Worm (Caenorhabditis elegans): ENCODE results near the gene pgp-6.

pgp-6 gene

ce11 chrX:10881984-10882383 lies 4.8 kb upstream of the pgp-6 start, which contains the start of gene T21E8.6:
T21E8.6 (plus strand) TSS chrX:10882284.
- TF ChIP-seq K09A11.1 (tag; optimal IDR thresholded peaks at IDR 0.05; ENCODE audit: insufficient read depth) (no peak), ztf-16 (tag; optimal IDR thresholded peaks at IDR 0.05) (no peak), ceh-31 (tag; optimal IDR thresholded peaks at IDR 0.05) (no peak), T23F11.4 (GFP tag; optimal IDR thresholded peaks at IDR 0.05) (no peak), pros-1 (tag; optimal IDR thresholded peaks at IDR 0.05) (no peak), hlh-8 (tag; optimal IDR thresholded peaks at IDR 0.05) (no peak), sox-4 (tag; optimal IDR thresholded peaks at IDR 0.05) (no peak), ceh-30 (tag; optimal IDR thresholded peaks at IDR 0.05) (no peak), ceh-18 (tag; optimal IDR thresholded peaks at IDR 0.05) (no peak), ceh-14 (tag; optimal IDR thresholded peaks at IDR 0.05) (no peak), tbx-2 (tag; optimal IDR thresholded peaks at IDR 0.05) (no peak), ama-1 (optimal IDR thresholded peaks at IDR 0.05) (no peak), fkh-10 (GFP tag; optimal IDR thresholded peaks at IDR 0.05) (no peak), ceh-9 (tag; optimal IDR thresholded peaks at IDR 0.05) (no peak), tbx-7 (tag; optimal IDR thresholded peaks at IDR 0.05) (no peak)

ce11 chrX:10880509-10880908 lies 3.3 kb upstream of the pgp-6 start, which contains the start of gene T21E8.4:
T21E8.4 (plus strand) TSS chrX:10880809.
- TF ChIP-seq K09A11.1 (tag; optimal IDR thresholded peaks at IDR 0.05; ENCODE audit: insufficient read depth) (no peak), zip-5 (tag; optimal IDR thresholded peaks at IDR 0.05) (no peak), ceh-19 (GFP tag; optimal IDR thresholded peaks at IDR 0.05) (no peak), unc-86 (tag; optimal IDR thresholded peaks at IDR 0.05) (no peak), K02D7.2 (tag; optimal IDR thresholded peaks at IDR 0.05) (no peak)

- TF ChIP-seq ceh-48 (tag; optimal IDR thresholded peaks at IDR 0.05): no peak
- no peak for TF ChIP-seq K09A11.1 (tag; optimal IDR thresholded peaks at IDR 0.05; ENCODE audit: insufficient read depth)
Observed at ce11 chrX:10870137-10870536, 7.1 kb downstream of the pgp-6 start, which contains the start of gene pgp-7. pgp-7 (minus strand) TSS chrX:10870237.

- TF ChIP-seq C38D4.7 (GFP tag; optimal IDR thresholded peaks at IDR 0.05) (no peak), ceh-9 (tag; optimal IDR thresholded peaks at IDR 0.05) (no peak), dve-1 (tag; optimal IDR thresholded peaks at IDR 0.05) (no peak), T23F11.4 (GFP tag; optimal IDR thresholded peaks at IDR 0.05) (no peak), npax-4 (tag; optimal IDR thresholded peaks at IDR 0.05) (no peak)
Observed at ce11 chrX:10864322-10864721, 12.9 kb downstream of the pgp-6 start, which contains the start of gene pgp-8. pgp-8 (minus strand) TSS chrX:10864422.

ce11 chrX:10862582-10862981 lies 14.6 kb downstream of the pgp-6 start:
- TF ChIP-seq unc-42 (tag; optimal IDR thresholded peaks at IDR 0.05): no peak

- TF ChIP-seq pha-2 (tag; optimal IDR thresholded peaks at IDR 0.05) (no peak), hlh-30 (tag; optimal IDR thresholded peaks at IDR 0.05; ENCODE audit: insufficient read depth) (no peak), ceh-6 (GFP tag; optimal IDR thresholded peaks at IDR 0.05) (no peak), K09A11.1 (tag; optimal IDR thresholded peaks at IDR 0.05; ENCODE audit: insufficient read depth) (no peak), hlh-15 (tag; optimal IDR thresholded peaks at IDR 0.05) (no peak), ama-1 (optimal IDR thresholded peaks at IDR 0.05) (no peak), che-1 (tag; optimal IDR thresholded peaks at IDR 0.05) (no peak), nhr-232 (tag; optimal IDR thresholded peaks at IDR 0.05) (no peak), ceh-30 (tag; optimal IDR thresholded peaks at IDR 0.05) (no peak), ceh-34 (tag; optimal IDR thresholded peaks at IDR 0.05) (no peak), odd-2 (tag; optimal IDR thresholded peaks at IDR 0.05) (no peak), unc-86 (tag; optimal IDR thresholded peaks at IDR 0.05) (no peak), pros-1 (tag; optimal IDR thresholded peaks at IDR 0.05) (no peak), lim-6 (tag; optimal IDR thresholded peaks at IDR 0.05) (no peak), elt-4 (tag; optimal IDR thresholded peaks at IDR 0.05) (no peak), dve-1 (tag; optimal IDR thresholded peaks at IDR 0.05) (no peak), mec-3 (tag; optimal IDR thresholded peaks at IDR 0.05; ENCODE audit: borderline replicate concordance) (no peak), hlh-8 (tag; optimal IDR thresholded peaks at IDR 0.05) (no peak), ref-2 (tag; optimal IDR thresholded peaks at IDR 0.05) (no peak), Y22D7AL.16 (tag; optimal IDR thresholded peaks at IDR 0.05) (no peak)
Observed at ce11 chrX:10861673-10862072, 15.6 kb downstream of the pgp-6 start.

Measured in whole organism, late embryonic.